Fruit fly (Drosophila melanogaster) whole organism, embryonic: ENCODE measurements around the gene smid.
A peak's percentile ranks its signal among the peaks of the same experiment; 100 is the strongest.

Experiments
- Bteb2 ChIP-seq: fragments of 200-800 bp; sonication (Bioruptor generic); optimal IDR thresholded peaks from 2 replicates; lab custom pipeline; 2016; ENCODE audit warnings: missing biosample characterization, missing genetic modification characterization
- CG10147 ChIP-seq: fragments of 200-800 bp; sonication (Bioruptor generic); optimal IDR thresholded peaks from 2 replicates; lab custom pipeline; 2019; ENCODE audit warnings: missing biosample characterization, mild to moderate bottlenecking, missing genetic modification characterization, moderate library complexity
- CG11085 ChIP-seq: fragments of 200-800 bp; sonication (Bioruptor generic); IDR thresholded peaks from 2 replicates; pipeline ENCODE4 v1.3.6; 2022; ENCODE audit warnings: missing biosample characterization, missing genetic modification characterization
- CG11247 ChIP-seq: fragments of 200-800 bp; sonication (Bioruptor generic); IDR thresholded peaks from 2 replicates; pipeline ENCODE4 v1.3.6; 2022; ENCODE audit warnings: missing biosample characterization, missing genetic modification characterization
- CG13775 ChIP-seq: fragments of 200-800 bp; sonication (Bioruptor generic); optimal IDR thresholded peaks from 3 replicates; lab custom pipeline; 2017; ENCODE audit warnings: missing biosample characterization, mild to moderate bottlenecking, missing genetic modification characterization
- CG17385 ChIP-seq: fragments of 200-800 bp; sonication (Bioruptor generic); optimal IDR thresholded peaks from 3 replicates; lab custom pipeline; 2018; ENCODE audit warnings: missing biosample characterization, mild to moderate bottlenecking, missing genetic modification characterization
- CG3065 ChIP-seq: fragments of 200-800 bp; sonication (Bioruptor generic); optimal IDR thresholded peaks from 2 replicates; lab custom pipeline; 2016; ENCODE audit warnings: missing biosample characterization, missing genetic modification characterization
- CG3407 ChIP-seq: fragments of 200-800 bp; sonication (Bioruptor generic); optimal IDR thresholded peaks from 2 replicates; lab custom pipeline; 2018; ENCODE audit warnings: missing biosample characterization, mild to moderate bottlenecking, missing genetic modification characterization
- CG34224 ChIP-seq: fragments of 200-800 bp; sonication (Bioruptor generic); IDR thresholded peaks from 3 replicates; pipeline ENCODE4 v1.3.6; 2022; ENCODE audit warnings: missing biosample characterization, missing genetic modification characterization; ENCODE audit not compliant: partially characterized antibody
- CG3847 ChIP-seq: fragments of 200-800 bp; sonication (Bioruptor generic); IDR thresholded peaks from 2 replicates; pipeline ENCODE4 v1.3.6; 2022; ENCODE audit warnings: missing biosample characterization, missing genetic modification characterization
- CG4328 ChIP-seq: fragments of 200-800 bp; sonication (Bioruptor generic); optimal IDR thresholded peaks from 3 replicates; lab custom pipeline; 2017; ENCODE audit warnings: missing biosample characterization, missing genetic modification reagents, missing genetic modification characterization
- CG6689 ChIP-seq: fragments of 200-800 bp; sonication (Bioruptor generic); IDR thresholded peaks from 2 replicates; pipeline ENCODE4 v1.3.6; 2022; ENCODE audit warnings: missing biosample characterization, missing genetic modification characterization
- CG8765 ChIP-seq: fragments of 200-800 bp; sonication (Bioruptor generic); IDR thresholded peaks from 2 replicates; pipeline ENCODE4 v1.3.6; 2022; ENCODE audit warnings: missing biosample characterization, missing genetic modification characterization
- CG9437 ChIP-seq: fragments of 200-800 bp; sonication (Bioruptor generic); optimal IDR thresholded peaks from 2 replicates; lab custom pipeline; 2018; ENCODE audit warnings: missing biosample characterization, mild to moderate bottlenecking, missing genetic modification characterization
- CG9727 ChIP-seq: fragments of 200-800 bp; sonication (Bioruptor generic); optimal IDR thresholded peaks from 3 replicates; lab custom pipeline; 2017; ENCODE audit warnings: missing biosample characterization, mild to moderate bottlenecking, missing genetic modification characterization
- CG9876 ChIP-seq: fragments of 200-800 bp; sonication (Bioruptor generic); optimal IDR thresholded peaks from 2 replicates; lab custom pipeline; 2016; ENCODE audit warnings: missing biosample characterization, missing genetic modification characterization
- D ChIP-seq, 2 experiments: fragments of 200-800 bp in 1 of 2; fragments of >200 bp in 1 of 2; sonication (Bioruptor generic) in 1 of 2; optimal IDR thresholded peaks; 2 replicates in 1 of 2; 3 replicates in 1 of 2; lab custom pipeline; 2017; ENCODE audit warnings: mild to moderate bottlenecking in 1 of 2, missing biosample characterization in 1 of 2, missing genetic modification characterization in 1 of 2, missing genetic modification reagents in 1 of 2
- Fer3 ChIP-seq: fragments of 200-800 bp; sonication (Bioruptor generic); optimal IDR thresholded peaks from 2 replicates; lab custom pipeline; 2018; ENCODE audit warnings: missing biosample characterization, mild to moderate bottlenecking, missing genetic modification characterization, moderate library complexity
- Gug ChIP-seq: fragments of 200-800 bp; sonication (Bioruptor generic); IDR thresholded peaks from 4 replicates; pipeline ENCODE4 v1.3.6; 2022; ENCODE audit warnings: missing biosample characterization, missing genetic modification characterization
- HLHmδ ChIP-seq: fragments of 200-800 bp; sonication (Bioruptor generic); optimal IDR thresholded peaks from 2 replicates; lab custom pipeline; 2018; ENCODE audit warnings: missing biosample characterization, mild to moderate bottlenecking, missing genetic modification characterization, moderate library complexity
- Hand ChIP-seq: fragments of 200-800 bp; sonication (Bioruptor generic); optimal IDR thresholded peaks from 2 replicates; lab custom pipeline; 2017; ENCODE audit warnings: mild to moderate bottlenecking, missing biosample characterization, missing genetic modification reagents, missing genetic modification characterization
- Max ChIP-seq: fragments of 200-800 bp; sonication (Bioruptor generic); optimal IDR thresholded peaks from 2 replicates; lab custom pipeline; 2016; ENCODE audit warnings: missing biosample characterization, mild to moderate bottlenecking, missing genetic modification characterization
- NfI ChIP-seq: fragments of 200-800 bp; sonication (Bioruptor generic); optimal IDR thresholded peaks from 3 replicates; lab custom pipeline; 2018; ENCODE audit warnings: missing biosample characterization, mild to moderate bottlenecking, missing genetic modification characterization, moderate library complexity
- PHDP ChIP-seq: fragments of 200-800 bp; sonication (Bioruptor generic); optimal IDR thresholded peaks from 3 replicates; lab custom pipeline; 2018; ENCODE audit warnings: missing biosample characterization, mild to moderate bottlenecking, missing genetic modification characterization, moderate library complexity
- Poxn ChIP-seq: fragments of 200-800 bp; sonication (Bioruptor generic); IDR thresholded peaks from 2 replicates; pipeline ENCODE4 v1.3.6; 2022; ENCODE audit warnings: missing biosample characterization, missing genetic modification characterization
- Sin3A ChIP-seq: fragments of >200 bp; optimal IDR thresholded peaks from 2 replicates; lab custom pipeline; 2018
- bbx ChIP-seq: fragments of 200-800 bp; sonication (Bioruptor generic); IDR thresholded peaks from 2 replicates; pipeline ENCODE4 v1.3.6; 2022; ENCODE audit warnings: missing biosample characterization, missing genetic modification characterization; ENCODE audit not compliant: partially characterized antibody
- chn ChIP-seq: fragments of 200-800 bp; sonication (Bioruptor generic); optimal IDR thresholded peaks from 2 replicates; lab custom pipeline; 2016; ENCODE audit warnings: missing biosample characterization, missing genetic modification characterization
- corto ChIP-seq: fragments of 200-800 bp; sonication (Bioruptor generic); optimal IDR thresholded peaks from 2 replicates; lab custom pipeline; 2016; ENCODE audit warnings: missing biosample characterization, mild to moderate bottlenecking, missing genetic modification characterization, moderate library complexity
- dmrt99B ChIP-seq: fragments of 200-800 bp; sonication (Bioruptor generic); optimal IDR thresholded peaks from 2 replicates; lab custom pipeline; 2018; ENCODE audit warnings: missing biosample characterization, mild to moderate bottlenecking, missing genetic modification characterization, moderate library complexity
- dysf ChIP-seq: fragments of 200-800 bp; sonication (Bioruptor generic); IDR thresholded peaks from 3 replicates; pipeline ENCODE4 v1.3.6; 2022; ENCODE audit warnings: missing biosample characterization, missing genetic modification characterization
- ems ChIP-seq: fragments of 200-800 bp; sonication (Bioruptor generic); optimal IDR thresholded peaks from 3 replicates; lab custom pipeline; 2016; ENCODE audit warnings: missing biosample characterization, missing genetic modification characterization
- gcm2 ChIP-seq: fragments of 200-800 bp; sonication (Bioruptor generic); optimal IDR thresholded peaks from 2 replicates; lab custom pipeline; 2016; ENCODE audit warnings: missing biosample characterization, missing genetic modification characterization
- gfzf ChIP-seq: fragments of 200-800 bp; sonication (Bioruptor generic); optimal IDR thresholded peaks from 2 replicates; lab custom pipeline; 2016; ENCODE audit warnings: missing biosample characterization, mild to moderate bottlenecking, missing genetic modification characterization, moderate library complexity
- her ChIP-seq: fragments of 200-800 bp; sonication (Bioruptor generic); optimal IDR thresholded peaks from 2 replicates; lab custom pipeline; 2016; ENCODE audit warnings: missing biosample characterization, missing genetic modification characterization
- inv ChIP-seq: fragments of 200-800 bp; sonication (Bioruptor generic); IDR thresholded peaks from 2 replicates; pipeline ENCODE4 v1.3.6; 2022; ENCODE audit warnings: missing biosample characterization, missing genetic modification characterization; ENCODE audit not compliant: partially characterized antibody
- kni ChIP-seq: fragments of 200-800 bp; sonication (Bioruptor generic); optimal IDR thresholded peaks from 3 replicates; lab custom pipeline; 2017; ENCODE audit warnings: mild to moderate bottlenecking, missing biosample characterization, missing genetic modification reagents, missing genetic modification characterization
- mirr ChIP-seq: fragments of 200-800 bp; sonication (Bioruptor generic); optimal IDR thresholded peaks from 3 replicates; lab custom pipeline; 2018; ENCODE audit warnings: missing biosample characterization, mild to moderate bottlenecking, missing genetic modification characterization
- nau ChIP-seq: fragments of 200-800 bp; sonication (Bioruptor generic); optimal IDR thresholded peaks from 3 replicates; lab custom pipeline; 2017; ENCODE audit warnings: missing biosample characterization, mild to moderate bottlenecking, missing genetic modification characterization, missing genetic modification reagents
- nerfin-1 ChIP-seq: fragments of 200-800 bp; sonication (Bioruptor generic); optimal IDR thresholded peaks from 3 replicates; lab custom pipeline; 2019; ENCODE audit warnings: missing biosample characterization, mild to moderate bottlenecking, missing genetic modification characterization, moderate library complexity
- pfk ChIP-seq: fragments of 200-800 bp; sonication (Bioruptor generic); optimal IDR thresholded peaks from 2 replicates; lab custom pipeline; 2018; ENCODE audit warnings: missing biosample characterization, mild to moderate bottlenecking, missing genetic modification characterization, moderate library complexity
- pnt ChIP-seq: fragments of 200-800 bp; sonication (Bioruptor generic); optimal IDR thresholded peaks from 3 replicates; lab custom pipeline; 2016; ENCODE audit warnings: missing biosample characterization, missing genetic modification characterization
- prd ChIP-seq, 3 experiments: fragments of >200 bp in 2 of 3; fragments of 200-800 bp in 1 of 3; sonication (Bioruptor generic) in 1 of 3; optimal IDR thresholded peaks in 2 of 3; IDR thresholded peaks in 1 of 3; 2 replicates in 2 of 3; 3 replicates in 1 of 3; pipeline versions ENCODE4 v1.3.6 to Lab custom; 2017 to 2022; ENCODE audit warnings: missing biosample characterization in 1 of 3, missing genetic modification characterization in 1 of 3
- row ChIP-seq: fragments of 200-800 bp; sonication (Bioruptor generic); IDR thresholded peaks from 3 replicates; pipeline ENCODE4 v1.3.6; 2022; ENCODE audit warnings: missing biosample characterization, missing genetic modification characterization
- run ChIP-seq: fragments of 200-800 bp; sonication (Bioruptor generic); optimal IDR thresholded peaks from 3 replicates; lab custom pipeline; 2018; ENCODE audit warnings: missing biosample characterization, mild to moderate bottlenecking, missing genetic modification characterization
- seq ChIP-seq: fragments of 200-800 bp; sonication (Bioruptor generic); IDR thresholded peaks from 2 replicates; pipeline ENCODE4 v1.3.6; 2022; ENCODE audit warnings: missing biosample characterization, missing genetic modification characterization
- stc ChIP-seq: fragments of 200-800 bp; sonication (Bioruptor generic); IDR thresholded peaks from 2 replicates; pipeline ENCODE4 v1.3.6; 2022; ENCODE audit warnings: missing biosample characterization, missing genetic modification characterization
- toy ChIP-seq: fragments of 200-800 bp; sonication (Bioruptor generic); IDR thresholded peaks from 2 replicates; pipeline ENCODE4 v1.3.6; 2022; ENCODE audit warnings: missing biosample characterization, missing genetic modification characterization

smid gene

dm6 chr3L:7381359-7381976, at the start of gene smid, which contains the start of gene SMSr (continued):
- peak; percentile 45 for TF ChIP-seq nerfin-1 (tag; lab: Kevin White, UChicago)
- TF ChIP-seq mirr = peak; percentile 19
- no peak for TF ChIP-seq run (tag; lab: Kevin White, UChicago)
- peak; percentile 12 for TF ChIP-seq gfzf (GFP tag; lab: Kevin White, UChicago)
- TF ChIP-seq gcm2 (GFP tag; lab: Kevin White, UChicago) = no peak
- TF ChIP-seq her = no peak
- TF ChIP-seq HLHmδ (GFP tag; lab: Kevin White, UChicago) = peak; percentile 4
- TF ChIP-seq CG11085 (GFP tag; lab: Robert Waterston, UW) = peak; percentile 58
- no peak for TF ChIP-seq pnt (GFP tag; lab: Kevin White, UChicago)
- peak; percentile 21 for TF ChIP-seq CG3407 (GFP tag; lab: Kevin White, UChicago)
- TF ChIP-seq NfI (GFP tag; lab: Kevin White, UChicago) = peak; percentile 58
- TF ChIP-seq D (optimal IDR thresholded peaks at IDR 0.05; lab: Kevin White, UChicago) = no peak
- peak; percentile 28 for TF ChIP-seq D (GFP tag; optimal IDR thresholded peaks at IDR 0.05; lab: Kevin White, UChicago)
- TF ChIP-seq ems = peak; percentile 7
- peak; percentile 26 for TF ChIP-seq pfk (GFP tag; lab: Kevin White, UChicago)
- peak; percentile 49 for TF ChIP-seq dmrt99B (tag; lab: Kevin White, UChicago)
- peak; percentile 60 for TF ChIP-seq PHDP
- TF ChIP-seq CG3847 = peak; percentile 47; the same call in 1 of the 2 replicates
- TF ChIP-seq Max = peak; percentile 74
- TF ChIP-seq CG9727 (GFP tag; lab: Kevin White, UChicago) = peak; percentile 73
- peak; percentile 18; the same call in 1 of the 4 replicates for TF ChIP-seq Gug
- TF ChIP-seq CG34224 (GFP tag; lab: Robert Waterston, UW) = peak; percentile 71
- TF ChIP-seq prd (optimal IDR thresholded peaks at IDR 0.05; lab: Kevin White, UChicago) = no peak
- TF ChIP-seq prd (GFP tag; IDR thresholded peaks at IDR 0.05; lab: Robert Waterston, UW) = peak; percentile 63; the same call in 2 of the 3 replicates
- TF ChIP-seq Fer3 (tag; lab: Kevin White, UChicago) = peak; percentile 39
- TF ChIP-seq corto (GFP tag; lab: Kevin White, UChicago) = peak; percentile 34
- no peak for TF ChIP-seq stc (GFP tag; lab: Robert Waterston, UW)
- peak; percentile 47 for TF ChIP-seq kni (GFP tag; lab: Kevin White, UChicago)
- peak; percentile 44 for TF ChIP-seq CG10147
- TF ChIP-seq chn (GFP tag; lab: Kevin White, UChicago) = peak; percentile 54
- TF ChIP-seq CG9876 (GFP tag; lab: Kevin White, UChicago) = peak; percentile 18
- no peak for TF ChIP-seq toy
- no peak for TF ChIP-seq seq (GFP tag; lab: Robert Waterston, UW)
- peak; percentile 88 for TF ChIP-seq inv (GFP tag; lab: Robert Waterston, UW)
- peak; percentile 62; the same call in 1 of the 2 replicates for TF ChIP-seq CG6689 (GFP tag; lab: Robert Waterston, UW)
- TF ChIP-seq row (GFP tag; lab: Robert Waterston, UW) = peak; percentile 92
- peak; percentile 39 for TF ChIP-seq Bteb2 (GFP tag; lab: Kevin White, UChicago)
- TF ChIP-seq CG9437 = peak; percentile 45
- TF ChIP-seq CG17385 (GFP tag; lab: Kevin White, UChicago) = no peak
- peak; percentile 67; the same call in 2 of the 3 replicates for TF ChIP-seq dysf (GFP tag; lab: Robert Waterston, UW)
- no peak for TF ChIP-seq nau (GFP tag; lab: Kevin White, UChicago)
- TF ChIP-seq bbx (GFP tag; lab: Robert Waterston, UW) = peak; percentile 83
- peak; percentile 98 for TF ChIP-seq Sin3A
- TF ChIP-seq CG4328 (GFP tag; lab: Kevin White, UChicago) = no peak
- peak; percentile 52; the same call in 1 of the 2 replicates for TF ChIP-seq CG8765 (GFP tag; lab: Robert Waterston, UW)
- TF ChIP-seq CG3065 (GFP tag; lab: Kevin White, UChicago) = peak; percentile 4
- peak; percentile 78 for TF ChIP-seq CG13775 (GFP tag; lab: Kevin White, UChicago)
- peak; percentile 10 for TF ChIP-seq Hand (GFP tag; lab: Kevin White, UChicago)
- TF ChIP-seq Poxn (GFP tag; lab: Robert Waterston, UW) = no peak
- TF ChIP-seq CG11247 (GFP tag; lab: Robert Waterston, UW) = 0 out of 2 replicates have a peak, but pooled peaks have one; percentile 7
